Fruit fly (Drosophila melanogaster) whole organism, embryonic: ENCODE data around the gene Kah.

Experiments used
- BtbVII ChIP-seq: fragments of 200-800 bp; sonication (Bioruptor generic); optimal IDR thresholded peaks from 3 replicates; lab custom pipeline; 2017; ENCODE audit warnings: missing biosample characterization, mild to moderate bottlenecking, missing genetic modification characterization
- CG11695 ChIP-seq: fragments of 200-800 bp; sonication (Bioruptor generic); IDR thresholded peaks from 3 replicates; pipeline ENCODE4 v1.3.6; 2022; ENCODE audit warnings: missing biosample characterization, missing genetic modification characterization
- CG15479 ChIP-seq: fragments of 200-800 bp; sonication (Bioruptor generic); optimal IDR thresholded peaks from 3 replicates; lab custom pipeline; 2019; ENCODE audit warnings: missing biosample characterization, mild to moderate bottlenecking, missing genetic modification characterization, moderate library complexity
- CG17359 ChIP-seq: fragments of 200-800 bp; sonication (Bioruptor generic); optimal IDR thresholded peaks from 3 replicates; lab custom pipeline; 2018; ENCODE audit warnings: missing biosample characterization, mild to moderate bottlenecking, missing genetic modification characterization, moderate library complexity
- CG1792 ChIP-seq: fragments of 200-800 bp; sonication (Bioruptor generic); optimal IDR thresholded peaks from 2 replicates; lab custom pipeline; 2016; ENCODE audit warnings: missing biosample characterization, missing genetic modification characterization
- CG2199 ChIP-seq: fragments of 200-800 bp; sonication (Bioruptor generic); IDR thresholded peaks from 3 replicates; pipeline ENCODE4 v1.3.6; 2022; ENCODE audit warnings: missing biosample characterization, missing genetic modification characterization
- CG30403 ChIP-seq: fragments of 200-800 bp; sonication (Bioruptor generic); optimal IDR thresholded peaks from 3 replicates; lab custom pipeline; 2016; ENCODE audit warnings: missing biosample characterization, missing genetic modification characterization
- CG3407 ChIP-seq: fragments of 200-800 bp; sonication (Bioruptor generic); optimal IDR thresholded peaks from 2 replicates; lab custom pipeline; 2018; ENCODE audit warnings: missing biosample characterization, mild to moderate bottlenecking, missing genetic modification characterization
- CG4360 ChIP-seq: fragments of 200-800 bp; sonication (Bioruptor generic); IDR thresholded peaks from 2 replicates; pipeline ENCODE4 v1.3.6; 2022; ENCODE audit warnings: missing biosample characterization, missing genetic modification characterization
- CG6813 ChIP-seq: fragments of 200-800 bp; sonication (Bioruptor generic); optimal IDR thresholded peaks from 2 replicates; lab custom pipeline; 2017; ENCODE audit warnings: missing biosample characterization, missing genetic modification characterization, mild to moderate bottlenecking, moderate library complexity, missing genetic modification reagents
- CG6854 ChIP-seq: fragments of 200-800 bp; sonication (Bioruptor generic); optimal IDR thresholded peaks from 3 replicates; lab custom pipeline; 2017; ENCODE audit warnings: missing biosample characterization, mild to moderate bottlenecking, missing genetic modification characterization
- CG7745 ChIP-seq: fragments of 200-800 bp; sonication (Bioruptor generic); optimal IDR thresholded peaks from 2 replicates; lab custom pipeline; 2018; ENCODE audit warnings: missing biosample characterization, mild to moderate bottlenecking, missing genetic modification characterization, moderate library complexity
- CG8290 ChIP-seq, 3 experiments: fragments of 200-800 bp; sonication (Bioruptor generic); optimal IDR thresholded peaks; 2 replicates each; lab custom pipeline; 2016 to 2019; ENCODE audit warnings: missing biosample characterization in 3 of 3, missing genetic modification characterization in 3 of 3, mild to moderate bottlenecking in 2 of 3, moderate library complexity in 1 of 3
- CG9932 ChIP-seq: fragments of 200-800 bp; sonication (Bioruptor generic); IDR thresholded peaks from 2 replicates; pipeline ENCODE4 v1.3.6; 2022; ENCODE audit warnings: missing biosample characterization, missing genetic modification characterization
- Dip2 ChIP-seq: fragments of 200-800 bp; sonication (Bioruptor generic); IDR thresholded peaks from 2 replicates; pipeline ENCODE4 v1.3.6; 2022; ENCODE audit warnings: missing biosample characterization, missing genetic modification characterization
- Dref ChIP-seq: fragments of 200-800 bp; sonication (Bioruptor generic); IDR thresholded peaks from 2 replicates; pipeline ENCODE4 v1.3.6; 2022; ENCODE audit warnings: missing biosample characterization, missing genetic modification characterization
- ERR ChIP-seq: fragments of 200-800 bp; sonication (Bioruptor generic); optimal IDR thresholded peaks from 2 replicates; lab custom pipeline; 2016; ENCODE audit warnings: missing biosample characterization, missing genetic modification characterization
- Ets65A ChIP-seq: fragments of 200-800 bp; sonication (Bioruptor generic); peaks from one replicate; lab custom pipeline; 2016; ENCODE audit warnings: missing biosample characterization, missing genetic modification characterization
- Fer1 ChIP-seq: fragments of 200-800 bp; sonication (Bioruptor generic); optimal IDR thresholded peaks from 2 replicates; lab custom pipeline; 2017; ENCODE audit warnings: missing biosample characterization, mild to moderate bottlenecking, missing genetic modification characterization
- Hand ChIP-seq: fragments of 200-800 bp; sonication (Bioruptor generic); optimal IDR thresholded peaks from 2 replicates; lab custom pipeline; 2017; ENCODE audit warnings: mild to moderate bottlenecking, missing biosample characterization, missing genetic modification reagents, missing genetic modification characterization
- Hr51 ChIP-seq, 2 experiments: fragments of 200-800 bp; sonication (Bioruptor generic); optimal IDR thresholded peaks; 2 replicates in 1 of 2; 3 replicates in 1 of 2; lab custom pipeline; 2016 to 2018; ENCODE audit warnings: missing biosample characterization in 2 of 2, missing genetic modification characterization in 2 of 2, mild to moderate bottlenecking in 1 of 2, moderate library complexity in 1 of 2
- MTF-1 ChIP-seq: fragments of 200-800 bp; sonication (Bioruptor generic); optimal IDR thresholded peaks from 2 replicates; lab custom pipeline; 2018; ENCODE audit warnings: missing biosample characterization, mild to moderate bottlenecking, missing genetic modification characterization, borderline replicate concordance
- NC2α ChIP-seq: fragments of 200-800 bp; sonication (Bioruptor generic); optimal IDR thresholded peaks from 2 replicates; lab custom pipeline; 2016; ENCODE audit warnings: missing biosample characterization, missing genetic modification characterization
- Opbp ChIP-seq: fragments of 200-800 bp; sonication (Bioruptor generic); IDR thresholded peaks from 3 replicates; pipeline ENCODE4 v1.3.6; 2022; ENCODE audit warnings: missing biosample characterization, missing genetic modification characterization; ENCODE audit not compliant: partially characterized antibody
- Rfx ChIP-seq: fragments of 200-800 bp; sonication (Bioruptor generic); IDR thresholded peaks from 2 replicates; pipeline ENCODE4 v1.3.6; 2022; ENCODE audit warnings: missing biosample characterization, missing genetic modification characterization
- Sox102F ChIP-seq: fragments of 200-800 bp; sonication (Bioruptor generic); optimal IDR thresholded peaks from 2 replicates; lab custom pipeline; 2018; ENCODE audit warnings: missing biosample characterization, mild to moderate bottlenecking, missing genetic modification characterization, moderate library complexity
- Ssrp ChIP-seq: fragments of 200-800 bp; sonication (Bioruptor generic); optimal IDR thresholded peaks from 2 replicates; lab custom pipeline; 2018; ENCODE audit warnings: missing biosample characterization, mild to moderate bottlenecking, missing genetic modification characterization, moderate library complexity
- cad ChIP-seq: fragments of >200 bp; optimal IDR thresholded peaks from 2 replicates; lab custom pipeline; 2017; ENCODE audit warnings: missing biosample characterization, missing genetic modification characterization
- chn ChIP-seq: fragments of 200-800 bp; sonication (Bioruptor generic); optimal IDR thresholded peaks from 2 replicates; lab custom pipeline; 2016; ENCODE audit warnings: missing biosample characterization, missing genetic modification characterization
- corto ChIP-seq: fragments of 200-800 bp; sonication (Bioruptor generic); optimal IDR thresholded peaks from 2 replicates; lab custom pipeline; 2016; ENCODE audit warnings: missing biosample characterization, mild to moderate bottlenecking, missing genetic modification characterization, moderate library complexity
- grau ChIP-seq: fragments of 200-800 bp; optimal IDR thresholded peaks from 3 replicates; lab custom pipeline; 2019; ENCODE audit warnings: missing biosample characterization, mild to moderate bottlenecking, missing genetic modification characterization, moderate library complexity
- gro ChIP-seq: fragments of 200-800 bp; sonication (Bioruptor generic); optimal IDR thresholded peaks from 2 replicates; lab custom pipeline; 2016; ENCODE audit warnings: missing biosample characterization, missing genetic modification characterization
- gsb-n ChIP-seq: fragments of 200-800 bp; sonication (Bioruptor generic); optimal IDR thresholded peaks from 3 replicates; lab custom pipeline; 2018; ENCODE audit warnings: missing biosample characterization, mild to moderate bottlenecking, missing genetic modification characterization
- gt ChIP-seq: fragments of 200-800 bp; sonication (Bioruptor generic); IDR thresholded peaks from 2 replicates; pipeline ENCODE4 v1.3.6; 2022; ENCODE audit warnings: missing biosample characterization, missing genetic modification characterization
- lola ChIP-seq, 3 experiments: fragments of >200 bp in 2 of 3; fragments of 200-800 bp in 1 of 3; sonication (Bioruptor generic) in 1 of 3; optimal IDR thresholded peaks; 2 replicates each; lab custom pipeline; 2017 to 2019; ENCODE audit warnings: missing biosample characterization in 3 of 3, missing genetic modification characterization in 3 of 3, mild to moderate bottlenecking in 1 of 3, moderate library complexity in 1 of 3
- lov ChIP-seq, 2 experiments: fragments of 200-800 bp in 1 of 2; fragments of >200 bp in 1 of 2; sonication (Bioruptor generic) in 1 of 2; IDR thresholded peaks in 1 of 2; optimal IDR thresholded peaks in 1 of 2; 2 replicates in 1 of 2; 3 replicates in 1 of 2; pipeline versions ENCODE4 v1.3.6 to Lab custom; 2017 to 2022; ENCODE audit warnings: missing biosample characterization in 1 of 2, missing genetic modification characterization in 1 of 2
- nom ChIP-seq: fragments of 200-800 bp; sonication (Bioruptor generic); optimal IDR thresholded peaks from 2 replicates; lab custom pipeline; 2017; ENCODE audit warnings: missing biosample characterization, missing genetic modification characterization, mild to moderate bottlenecking, moderate library complexity, missing genetic modification reagents
- org-1 ChIP-seq: fragments of 200-800 bp; sonication (Bioruptor generic); optimal IDR thresholded peaks from 2 replicates; lab custom pipeline; 2017; ENCODE audit warnings: missing biosample characterization, missing genetic modification characterization
- pb ChIP-seq: fragments of 200-800 bp; sonication (Bioruptor generic); optimal IDR thresholded peaks from 3 replicates; lab custom pipeline; 2016; ENCODE audit warnings: missing biosample characterization, missing genetic modification characterization
- repo ChIP-seq: fragments of 200-800 bp; sonication (Bioruptor generic); optimal IDR thresholded peaks from 2 replicates; lab custom pipeline; 2016; ENCODE audit warnings: missing biosample characterization, missing genetic modification characterization
- salm ChIP-seq: fragments of 200-800 bp; sonication (Bioruptor generic); optimal IDR thresholded peaks from 2 replicates; lab custom pipeline; 2018; ENCODE audit warnings: missing biosample characterization, mild to moderate bottlenecking, missing genetic modification characterization
- sd ChIP-seq: fragments of 200-800 bp; sonication (Bioruptor generic); optimal IDR thresholded peaks from 3 replicates; lab custom pipeline; 2018; ENCODE audit warnings: missing biosample characterization, mild to moderate bottlenecking, missing genetic modification characterization, moderate library complexity
- shn ChIP-seq: fragments of 200-800 bp; sonication (Bioruptor generic); optimal IDR thresholded peaks from 3 replicates; lab custom pipeline; 2016; ENCODE audit warnings: missing biosample characterization, missing genetic modification characterization
- sima ChIP-seq: fragments of 200-800 bp; sonication (Bioruptor generic); optimal IDR thresholded peaks from 2 replicates; lab custom pipeline; 2016; ENCODE audit warnings: missing biosample characterization, missing genetic modification characterization
- tup ChIP-seq: fragments of 200-800 bp; sonication (Bioruptor generic); optimal IDR thresholded peaks from 2 replicates; lab custom pipeline; 2016; ENCODE audit warnings: missing biosample characterization, mild to moderate bottlenecking, missing genetic modification characterization, moderate library complexity
- tx ChIP-seq: fragments of 200-800 bp; sonication (Bioruptor generic); optimal IDR thresholded peaks from 2 replicates; lab custom pipeline; 2016; ENCODE audit warnings: missing biosample characterization, missing genetic modification characterization
- unpg ChIP-seq: fragments of 200-800 bp; sonication (Bioruptor generic); optimal IDR thresholded peaks from 3 replicates; lab custom pipeline; 2018; ENCODE audit warnings: missing biosample characterization, mild to moderate bottlenecking, missing genetic modification characterization, moderate library complexity
- z ChIP-seq: fragments of 200-800 bp; sonication (Bioruptor generic); IDR thresholded peaks from 3 replicates; pipeline ENCODE4 v1.3.6; 2022; ENCODE audit warnings: missing biosample characterization, missing genetic modification characterization

The Kah gene

dm6 chr3L:606490-607327 is 17.6 kb upstream of the Kah start, which contains the start of gene Reg-2 (continued):
- TF ChIP-seq CG11695 (GFP tag; lab: Robert Waterston, UW) (no peak), gsb-n (no peak), CG1792 (GFP tag; lab: Kevin White, UChicago) (no peak), Hr51 (GFP tag; optimal IDR thresholded peaks at IDR 0.05; lab: Kevin White, UChicago) (no peak), Ssrp (tag; lab: Kevin White, UChicago) (no peak), CG8290 (GFP tag; optimal IDR thresholded peaks at IDR 0.05; lab: Kevin White, UChicago) (no peak), CG8290 (tag; optimal IDR thresholded peaks at IDR 0.05; lab: Kevin White, UChicago) (peak in 1 of 2 experiments; percentile 34), chn (GFP tag; lab: Kevin White, UChicago) (no peak), CG3407 (GFP tag; lab: Kevin White, UChicago) (no peak), tup (GFP tag; lab: Kevin White, UChicago) (no peak), CG6854 (peak; percentile 33), salm (peak; percentile 22), Hand (GFP tag; lab: Kevin White, UChicago) (no peak), sima (GFP tag; lab: Kevin White, UChicago) (no peak), tx (GFP tag; lab: Kevin White, UChicago) (no peak), CG7745 (no peak), CG17359 (tag; lab: Kevin White, UChicago) (peak; percentile 18), CG15479 (GFP tag; lab: Kevin White, UChicago) (peak; percentile 49), nom (GFP tag; lab: Kevin White, UChicago) (peak; percentile 37), Rfx (GFP tag; lab: Robert Waterston, UW) (peak; percentile 39; the same call in 1 of the 2 replicates), BtbVII (GFP tag; lab: Kevin White, UChicago) (peak; percentile 53), repo (GFP tag; lab: Kevin White, UChicago) (no peak), NC2α (GFP tag; lab: Kevin White, UChicago) (no peak), CG4360 (GFP tag; lab: Robert Waterston, UW) (no peak), org-1 (GFP tag; lab: Kevin White, UChicago) (no peak), CG6813 (GFP tag; lab: Kevin White, UChicago) (no peak), Sox102F (GFP tag; lab: Kevin White, UChicago) (no peak), MTF-1 (GFP tag; lab: Kevin White, UChicago) (no peak), gro (no peak), Fer1 (GFP tag; lab: Kevin White, UChicago) (peak; percentile 36), Opbp (no peak), Dip2 (GFP tag; lab: Robert Waterston, UW) (no peak), CG9932 (GFP tag; lab: Robert Waterston, UW) (peak; percentile 25; the same call in 1 of the 2 replicates), shn (GFP tag; lab: Kevin White, UChicago) (no peak), CG2199 (no peak), z (GFP tag; lab: Robert Waterston, UW) (no peak), gt (GFP tag; lab: Robert Waterston, UW) (no peak), Ets65A (GFP tag; lab: Kevin White, UChicago) (peak; percentile 29), corto (GFP tag; lab: Kevin White, UChicago) (no peak), unpg (GFP tag; lab: Kevin White, UChicago) (no peak), lola (GFP tag; optimal IDR thresholded peaks at IDR 0.05; lab: Kevin White, UChicago) (no peak), ERR (GFP tag; lab: Kevin White, UChicago) (no peak), lov (optimal IDR thresholded peaks at IDR 0.05; lab: Kevin White, UChicago) (no peak), lov (GFP tag; IDR thresholded peaks at IDR 0.05; lab: Robert Waterston, UW) (no peak), cad (GFP tag; lab: Kevin White, UChicago) (no peak), grau (tag; lab: Kevin White, UChicago) (peak; percentile 31), pb (GFP tag; lab: Kevin White, UChicago) (no peak), CG30403 (GFP tag; lab: Kevin White, UChicago) (peak; percentile 24), sd (tag; lab: Kevin White, UChicago) (peak; percentile 24), Dref (GFP tag; lab: Robert Waterston, UW) (no peak)
